Worm (Caenorhabditis elegans): ENCODE results near the gene C31E10.11.
A peak's percentile ranks its signal among the peaks of the same experiment; 100 is the strongest.

The C31E10.11 gene

ce11 chrX:13945524-13945923 lies 45.1 kb downstream of the C31E10.11 start (continued):
- TF ChIP-seq nfya-1 (tag; optimal IDR thresholded peaks at IDR 0.05; ENCODE audit: insufficient read depth) (peak; percentile 83), tbx-2 (tag; optimal IDR thresholded peaks at IDR 0.05) (peak; percentile 50), nhr-25 (tag; optimal IDR thresholded peaks at IDR 0.05) (no peak), ceh-16 (tag; optimal IDR thresholded peaks at IDR 0.05) (no peak), nhr-67 (tag; optimal IDR thresholded peaks at IDR 0.05) (no peak), mdl-1 (tag; optimal IDR thresholded peaks at IDR 0.05) (peak; percentile 36), nhr-11 (tag; optimal IDR thresholded peaks at IDR 0.05) (no peak), ztf-11 (tag; optimal IDR thresholded peaks at IDR 0.05) (no peak), pqm-1 (tag; optimal IDR thresholded peaks at IDR 0.05) (no peak), nhr-43 (tag; optimal IDR thresholded peaks at IDR 0.05; ENCODE audit: poor library complexity, severe bottlenecking) (no peak), sea-2 (GFP tag; optimal IDR thresholded peaks at IDR 0.05) (no peak), hmg-11 (tag; optimal IDR thresholded peaks at IDR 0.05) (peak; percentile 92)

DNA sequence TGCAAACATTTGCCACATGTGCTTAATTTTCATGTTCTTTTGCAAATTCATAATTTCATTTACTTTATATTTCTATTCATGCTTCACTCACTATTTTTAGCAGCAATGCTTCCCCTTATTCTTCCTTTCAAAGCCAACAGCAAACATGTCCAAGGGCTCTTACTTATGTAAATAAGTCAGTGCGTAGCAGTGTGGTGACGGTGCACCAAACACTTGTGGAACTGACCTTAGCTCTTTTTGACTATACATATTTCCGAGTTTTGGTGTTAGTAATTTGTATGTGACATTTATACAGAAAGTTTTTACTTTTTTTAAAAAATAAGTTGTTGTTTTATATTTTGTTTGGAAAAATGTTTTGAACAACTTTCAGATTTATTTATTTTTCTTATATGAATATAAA lies 45.5 kb downstream of the C31E10.11 start:
- no peak for TF ChIP-seq snpc-4 (tag; optimal IDR thresholded peaks at IDR 0.05)

ce11 chrX:13944184-13944583 lies 46.4 kb downstream of the C31E10.11 start:
- TF ChIP-seq pha-4 (tag; optimal IDR thresholded peaks at IDR 0.05) (no peak), nfya-1 (tag; optimal IDR thresholded peaks at IDR 0.05; ENCODE audit: insufficient read depth) (no peak), zag-1 (tag; optimal IDR thresholded peaks at IDR 0.05) (no peak), nhr-67 (tag; optimal IDR thresholded peaks at IDR 0.05) (no peak), elt-2 (tag; optimal IDR thresholded peaks at IDR 0.05) (no peak), fos-1 (tag; optimal IDR thresholded peaks at IDR 0.05) (no peak), ceh-9 (tag; optimal IDR thresholded peaks at IDR 0.05) (no peak)

DNA sequence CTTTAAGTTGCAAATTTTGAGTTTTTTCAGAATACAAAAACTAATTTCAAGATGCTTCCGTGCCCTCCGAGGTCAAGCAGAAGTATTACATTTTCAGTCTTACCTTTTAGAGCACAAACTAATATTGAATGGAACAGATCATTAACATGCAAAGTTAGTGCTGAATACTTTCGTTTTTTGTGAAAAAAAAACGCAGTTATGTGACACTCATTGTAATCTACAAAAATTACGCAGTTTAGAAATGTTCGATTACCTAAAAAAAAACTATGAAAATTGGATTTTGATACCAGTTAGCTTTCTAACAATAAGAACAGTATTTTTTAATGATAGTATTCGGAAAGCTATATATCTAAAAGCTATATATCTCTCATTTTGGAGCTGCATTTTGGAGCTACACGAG lies 48.7 kb downstream of the C31E10.11 start:
- TF ChIP-seq eor-1 (tag; optimal IDR thresholded peaks at IDR 0.05) (no peak), elt-1 (tag; optimal IDR thresholded peaks at IDR 0.05) (no peak), nhr-12 (tag; optimal IDR thresholded peaks at IDR 0.05) (no peak), nhr-43 (tag; optimal IDR thresholded peaks at IDR 0.05; ENCODE audit: poor library complexity, severe bottlenecking) (no peak), skn-1 (tag; optimal IDR thresholded peaks at IDR 0.05) (no peak), nhr-237 (tag; optimal IDR thresholded peaks at IDR 0.05) (no peak), elt-3 (tag; optimal IDR thresholded peaks at IDR 0.05) (no peak), tbx-2 (tag; optimal IDR thresholded peaks at IDR 0.05) (no peak), unc-62 (GFP tag; optimal IDR thresholded peaks at IDR 0.05) (no peak), jun-1 (tag; optimal IDR thresholded peaks at IDR 0.05) (no peak), nhr-28 (tag; optimal IDR thresholded peaks at IDR 0.05) (no peak), fos-1 (tag; optimal IDR thresholded peaks at IDR 0.05) (no peak), snpc-4 (tag; optimal IDR thresholded peaks at IDR 0.05) (no peak)

- TF ChIP-seq elt-3 (tag; optimal IDR thresholded peaks at IDR 0.05) (peak in 2 of 3 experiments; percentile 58 to 86), nhr-43 (tag; optimal IDR thresholded peaks at IDR 0.05; ENCODE audit: poor library complexity, severe bottlenecking) (peak; percentile 67), tbx-2 (tag; optimal IDR thresholded peaks at IDR 0.05) (no peak), lsy-12 (tag; optimal IDR thresholded peaks at IDR 0.05) (peak; percentile 26), unc-62 (GFP tag; optimal IDR thresholded peaks at IDR 0.05) (peak; percentile 28), snpc-4 (tag; optimal IDR thresholded peaks at IDR 0.05) (no peak), pha-4 (tag; optimal IDR thresholded peaks at IDR 0.05) (no peak), nhr-25 (tag; optimal IDR thresholded peaks at IDR 0.05) (peak; percentile 29), nhr-23 (tag; optimal IDR thresholded peaks at IDR 0.05) (peak; percentile 53), ama-1 (optimal IDR thresholded peaks at IDR 0.05) (peak; percentile 57), elt-1 (tag; optimal IDR thresholded peaks at IDR 0.05) (peak; percentile 44), jun-1 (tag; optimal IDR thresholded peaks at IDR 0.05) (no peak)
These were observed 49.3 kb downstream of the C31E10.11 start for ce11 chrX:13941296-13941695.
